Worm (Caenorhabditis elegans) whole organism, L1 larva: ENCODE data around the gene C08E8.10.

Source experiments
- C04F5.9 ChIP-seq: sonication (generic microtip); optimal IDR thresholded peaks from 2 replicates; lab custom pipeline; 2016; ENCODE audit warnings: missing genetic modification characterization, missing compliant biosample characterization
- ama-1 ChIP-seq: fragments of 150-350 bp; optimal IDR thresholded peaks from 2 replicates; lab custom pipeline; 2014
- dpl-1 ChIP-seq, 3 experiments: fragments of 150-350 bp in 2 of 3; sonication (generic microtip) in 1 of 3; optimal IDR thresholded peaks; 2 replicates each; lab custom pipeline; 2014 to 2017; ENCODE audit warnings: missing biosample characterization in 3 of 3, missing genetic modification characterization in 3 of 3, missing genetic modification reagents in 3 of 3
- elt-2 ChIP-seq: sonication (generic microtip); optimal IDR thresholded peaks from 2 replicates; lab custom pipeline; 2016; ENCODE audit warnings: missing genetic modification characterization, mild to moderate bottlenecking, inconsistent platforms, missing compliant biosample characterization, missing genetic modification reagents
- nhr-11 ChIP-seq: fragments of 150-350 bp; optimal IDR thresholded peaks from 2 replicates; lab custom pipeline; 2014; ENCODE audit warnings: missing biosample characterization, missing genetic modification characterization
- zag-1 ChIP-seq: fragments of 150-350 bp; optimal IDR thresholded peaks from 2 replicates; lab custom pipeline; 2014; ENCODE audit warnings: missing biosample characterization, missing genetic modification characterization

- TF ChIP-seq zag-1 (tag; lab: Kevin White, UChicago) (no peak), nhr-11 (tag; lab: Kevin White, UChicago) (no peak), elt-2 (no peak), C04F5.9 (tag; lab: Kevin White, UChicago) (no peak), ama-1 (lab: Kevin White, UChicago) (no peak), dpl-1 (GFP tag; optimal IDR thresholded peaks at IDR 0.05; lab: Kevin White, UChicago) (no peak)
Measured at ce11 chrV:18292295-18292694, 47.4 kb downstream of the C08E8.10 start, which contains the start of gene Y51A2A.12.
